Fruit fly (Drosophila melanogaster) whole organism: ENCODE measurements around the gene prg.

Experiments used
- CG8478 ChIP-seq: fragments of >200 bp; optimal IDR thresholded peaks from 2 replicates; lab custom pipeline; 2018; ENCODE audit warnings: inconsistent platforms
- Dll ChIP-seq: fragments of >200 bp; optimal IDR thresholded peaks from 2 replicates; lab custom pipeline; 2017
- EcR ChIP-seq, 2 experiments: fragments of >200 bp; optimal IDR thresholded peaks; 2 replicates each; lab custom pipeline; 2017; ENCODE audit warnings: missing biosample characterization in 2 of 2, missing genetic modification characterization in 2 of 2, missing genetic modification reagents in 2 of 2
- pan ChIP-seq: fragments of >200 bp; optimal IDR thresholded peaks from 2 replicates; lab custom pipeline; 2017
- psq ChIP-seq: fragments of >200 bp; optimal IDR thresholded peaks from 2 replicates; lab custom pipeline; 2017
- usp ChIP-seq: fragments of >200 bp; optimal IDR thresholded peaks from 2 replicates; lab custom pipeline; 2017; ENCODE audit warnings: missing biosample characterization, missing genetic modification characterization, mixed read lengths

Gene prg

DNA sequence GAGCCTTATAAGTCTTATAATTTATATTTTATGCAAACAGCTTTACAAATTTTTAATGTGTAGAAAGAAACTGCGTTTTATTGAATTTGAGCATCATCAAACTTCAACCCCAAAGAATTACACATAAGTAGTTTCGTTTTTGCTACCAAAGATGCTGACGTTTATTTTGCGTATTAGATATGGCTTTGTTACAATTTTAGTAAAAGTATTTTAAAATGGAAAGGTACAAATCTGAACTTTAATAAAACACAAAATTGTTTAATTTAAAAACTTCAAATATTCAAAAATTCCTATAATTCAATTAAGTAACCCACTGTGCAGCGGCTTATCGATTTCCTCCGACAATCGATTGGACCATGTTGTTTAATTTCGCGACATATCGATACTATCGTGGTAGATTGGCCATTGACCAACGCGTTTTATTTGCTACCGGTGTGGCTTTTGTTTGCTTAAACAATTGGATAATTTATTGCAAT is at the start of gene prg:
Gene prg (plus strand): TSS at position 382 of the 476 bp plus-strand sequence.
- TF ChIP-seq CG8478 (lab: Kevin White, UChicago) (no peak), EcR (GFP tag; optimal IDR thresholded peaks at IDR 0.05; lab: Kevin White, UChicago) (no peak), Dll (lab: Kevin White, UChicago) (no peak), usp (GFP tag; lab: Kevin White, UChicago) (no peak), psq (no peak), pan (lab: Kevin White, UChicago) (no peak)

DNA sequence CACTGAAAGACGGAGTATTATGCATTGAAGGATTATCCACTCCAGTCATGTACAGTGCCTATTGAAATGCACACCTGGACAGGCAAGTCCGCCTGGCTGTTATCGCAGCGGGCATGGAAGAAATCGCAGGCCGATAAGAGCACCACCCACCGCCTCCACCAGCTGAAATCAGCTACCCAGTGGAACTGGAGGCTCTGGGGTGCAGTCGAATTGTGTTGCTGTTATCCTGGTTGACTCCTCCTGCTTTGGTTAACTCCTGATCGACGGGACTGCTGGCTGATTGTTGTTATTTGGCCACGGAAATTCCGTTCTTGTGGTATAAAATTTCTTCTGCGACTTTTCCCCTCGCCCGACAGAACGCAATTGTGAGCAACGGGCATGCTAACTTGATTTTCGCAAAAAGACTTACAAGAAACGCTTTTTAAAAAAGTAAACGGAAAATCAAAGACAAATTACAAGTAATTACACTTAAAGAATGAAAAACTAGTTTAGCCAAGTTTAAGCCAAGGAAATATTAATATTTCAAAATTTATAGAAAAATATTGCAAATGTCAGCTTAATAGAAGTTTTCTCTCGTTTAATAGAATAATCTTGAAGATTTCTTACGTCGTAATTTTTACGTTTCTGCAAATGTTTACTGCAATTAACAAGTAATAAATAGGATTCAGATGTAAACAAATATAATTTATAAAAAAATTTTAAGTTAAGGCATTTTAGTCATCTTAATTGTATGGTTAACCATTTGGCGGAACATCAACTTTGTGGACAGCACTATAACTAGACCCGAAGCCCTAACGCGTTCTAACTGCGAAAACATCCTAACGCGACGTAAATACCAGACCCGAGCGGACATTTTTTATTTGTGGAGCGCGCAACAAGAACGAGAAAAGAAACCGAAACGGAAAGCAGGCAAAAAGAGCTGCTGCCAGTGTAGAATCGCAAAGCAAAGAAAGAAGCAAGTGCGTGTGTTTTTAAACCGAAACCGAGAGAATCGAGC is 49.1 kb upstream of the prg start, which contains the start of the genes CG13398 and Akap200:
Gene CG13398 (minus strand): TSS at position 370 of the 997 bp plus-strand sequence.
Gene Akap200 (plus strand): TSS at position 804 of the 997 bp plus-strand sequence.
- TF ChIP-seq usp (GFP tag; lab: Kevin White, UChicago) = no peak
- no peak for TF ChIP-seq EcR (GFP tag; optimal IDR thresholded peaks at IDR 0.05; lab: Kevin White, UChicago)
- TF ChIP-seq pan (lab: Kevin White, UChicago) = no peak
- TF ChIP-seq CG8478 (lab: Kevin White, UChicago) = no peak
- no peak for TF ChIP-seq Dll (lab: Kevin White, UChicago)
- no peak for TF ChIP-seq psq

DNA sequence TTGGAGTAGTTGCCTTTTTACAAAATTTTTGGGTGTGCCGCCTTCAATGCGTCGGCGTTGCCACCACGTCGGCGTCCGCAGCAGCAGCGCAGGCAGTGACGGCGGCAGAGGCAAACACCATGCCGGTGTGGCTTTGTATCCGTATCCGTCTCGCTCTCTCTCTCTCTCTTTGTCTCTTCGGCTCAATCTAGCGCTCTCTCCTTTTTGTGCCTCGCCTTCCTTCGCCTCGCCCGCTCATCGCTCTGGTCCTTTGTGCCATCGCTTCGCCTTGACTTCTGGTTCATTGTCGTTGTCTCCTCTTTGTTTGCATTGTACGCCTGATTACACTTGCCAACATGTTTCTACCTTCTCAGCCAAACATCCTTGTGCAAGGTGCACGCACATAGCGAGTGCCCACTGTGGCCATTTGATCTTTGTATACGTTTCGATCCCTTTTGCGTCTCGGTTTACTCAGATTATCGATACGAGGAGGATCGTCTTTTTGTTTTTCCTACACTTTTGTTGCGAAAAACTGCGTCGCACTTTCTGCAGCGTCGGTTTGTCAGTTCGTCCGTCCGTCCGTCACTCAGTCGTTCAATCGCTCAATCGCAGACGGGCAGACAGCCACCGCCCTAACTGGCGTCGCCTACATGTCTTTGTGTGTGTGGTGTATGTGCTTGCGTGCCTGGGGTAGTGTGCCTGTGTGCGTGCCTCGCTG is 47.8 kb upstream of the prg start:
- no peak for TF ChIP-seq psq
- no peak for TF ChIP-seq EcR (GFP tag; optimal IDR thresholded peaks at IDR 0.05; lab: Kevin White, UChicago)
- TF ChIP-seq Dll (lab: Kevin White, UChicago) = peak; percentile 53

DNA sequence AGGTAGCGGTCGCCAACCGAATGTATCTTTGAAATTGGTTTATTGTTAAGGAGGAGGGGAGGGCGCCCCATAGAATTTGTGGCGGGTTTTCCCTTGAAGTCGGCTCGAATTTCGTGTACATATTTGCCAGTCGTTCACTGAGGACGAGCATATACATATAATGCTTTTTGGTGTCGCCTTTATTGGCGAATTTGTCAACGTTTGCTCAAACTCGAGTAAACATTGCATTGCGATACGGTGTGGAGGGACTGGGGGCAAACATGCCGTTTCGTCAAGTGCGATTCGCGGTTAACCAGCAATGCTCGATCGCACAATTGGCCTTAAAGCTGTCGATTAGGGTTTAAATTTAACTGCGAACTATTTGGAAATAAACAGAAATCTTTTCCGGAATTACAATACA is 46.7 kb upstream of the prg start:
- TF ChIP-seq psq (no peak), EcR (GFP tag; optimal IDR thresholded peaks at IDR 0.05; lab: Kevin White, UChicago) (no peak), pan (lab: Kevin White, UChicago) (no peak)

DNA sequence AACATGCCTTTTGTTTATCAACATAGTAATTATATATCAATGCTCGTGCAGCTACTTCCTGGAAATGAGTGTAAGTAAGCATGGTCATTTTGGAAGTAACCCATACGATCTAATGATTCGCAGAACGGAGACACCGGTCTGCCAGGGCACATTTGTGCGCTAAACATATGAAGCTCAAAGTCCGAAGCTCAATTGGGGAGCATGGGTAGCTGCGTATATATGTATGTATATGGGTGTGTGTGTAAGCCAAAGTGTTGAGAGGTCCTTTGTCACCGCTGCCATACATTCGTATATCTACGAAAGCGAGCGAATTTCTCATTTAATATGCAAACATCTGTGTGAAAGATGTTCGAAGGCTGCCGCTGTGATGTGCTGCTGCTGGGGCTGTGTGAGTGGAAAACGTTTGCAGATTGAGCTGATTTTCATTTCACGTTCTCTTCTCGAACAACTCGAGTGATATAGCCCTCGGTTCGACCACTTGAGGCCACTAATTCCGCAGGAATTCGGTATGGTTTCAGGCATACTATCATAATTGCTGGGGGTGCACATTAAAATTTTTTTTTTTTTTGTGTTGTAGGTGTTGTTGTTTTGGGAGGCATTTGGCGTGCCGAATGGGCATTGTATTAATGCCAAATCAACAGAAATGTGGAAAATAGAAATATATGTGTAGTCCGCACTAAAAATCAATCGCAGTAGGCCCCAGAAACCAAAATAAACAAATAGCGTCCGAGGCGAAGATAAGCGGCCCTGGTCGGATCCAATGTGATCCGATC is 46.0 kb upstream of the prg start:
- TF ChIP-seq pan (lab: Kevin White, UChicago) = no peak
- no peak for TF ChIP-seq Dll (lab: Kevin White, UChicago)
- no peak for TF ChIP-seq usp (GFP tag; lab: Kevin White, UChicago)
- no peak for TF ChIP-seq psq
- TF ChIP-seq CG8478 (lab: Kevin White, UChicago) = no peak
- TF ChIP-seq EcR (GFP tag; optimal IDR thresholded peaks at IDR 0.05; lab: Kevin White, UChicago) = no peak

DNA sequence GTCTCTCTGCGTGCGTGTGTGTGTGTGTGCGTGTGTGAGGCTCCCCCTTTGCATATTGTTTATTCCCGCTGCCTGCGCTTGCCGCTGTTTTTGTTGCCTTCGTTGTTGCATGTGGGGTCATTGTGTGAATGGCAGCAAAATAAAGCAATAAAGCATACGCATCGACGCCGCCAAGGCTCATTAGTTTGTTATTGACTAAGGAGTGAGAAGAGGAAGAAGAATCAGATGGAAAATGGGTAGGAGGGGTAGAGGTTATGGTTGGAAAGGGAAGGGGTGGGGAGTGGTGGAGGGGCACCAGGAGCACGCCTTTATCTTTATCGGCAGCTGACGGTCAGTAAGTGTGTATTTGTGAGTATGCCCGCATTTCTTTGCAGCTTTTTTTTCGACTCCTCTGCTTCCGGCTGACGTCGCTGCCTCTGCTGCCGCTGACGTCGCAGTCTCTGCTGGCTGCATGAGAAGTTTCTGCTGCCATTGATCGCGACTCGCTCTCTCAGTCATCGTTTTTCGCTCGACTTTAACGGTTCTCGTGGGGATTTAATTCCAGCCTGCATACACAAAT is 44.8 kb upstream of the prg start:
- TF ChIP-seq pan (lab: Kevin White, UChicago) (no peak), EcR (GFP tag; optimal IDR thresholded peaks at IDR 0.05; lab: Kevin White, UChicago) (peak in 1 of 2 experiments; percentile 51)

DNA sequence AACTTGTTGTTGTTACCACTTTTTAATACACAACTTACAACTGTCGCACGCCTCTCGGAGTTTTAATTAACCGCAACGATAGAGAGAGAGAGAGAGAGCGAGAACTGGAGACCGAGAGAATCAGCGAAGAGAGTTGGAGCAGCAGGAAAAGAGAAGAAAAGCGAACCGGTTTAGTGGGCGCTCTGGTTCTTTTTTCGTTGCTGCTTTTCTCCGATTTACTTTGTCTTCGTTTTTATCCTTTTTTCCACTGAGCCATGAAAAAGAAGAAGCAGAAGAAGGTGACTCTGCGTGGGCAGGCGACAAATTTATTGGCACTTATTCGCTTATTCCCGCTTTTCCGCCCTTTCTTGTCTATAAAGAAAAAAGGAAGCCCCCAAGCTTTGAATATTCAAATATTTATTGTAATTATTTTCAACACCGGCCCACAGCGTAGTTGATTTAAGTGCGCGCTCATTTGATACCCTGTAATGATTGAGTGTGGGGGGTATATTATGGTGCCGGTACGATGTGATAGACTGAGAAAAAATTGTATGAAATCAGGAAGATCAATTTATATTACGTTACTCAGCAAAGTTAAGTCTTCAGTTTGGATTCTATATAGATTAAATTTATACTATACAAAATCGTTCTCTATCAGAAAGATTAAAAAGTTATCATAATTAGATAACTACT is 43.9 kb upstream of the prg start:
- TF ChIP-seq usp (GFP tag; lab: Kevin White, UChicago) = no peak
- TF ChIP-seq pan (lab: Kevin White, UChicago) = peak; percentile 58
- TF ChIP-seq Dll (lab: Kevin White, UChicago) = no peak
- TF ChIP-seq psq = no peak
- TF ChIP-seq EcR (GFP tag; optimal IDR thresholded peaks at IDR 0.05; lab: Kevin White, UChicago) = no peak
- no peak for TF ChIP-seq CG8478 (lab: Kevin White, UChicago)

DNA sequence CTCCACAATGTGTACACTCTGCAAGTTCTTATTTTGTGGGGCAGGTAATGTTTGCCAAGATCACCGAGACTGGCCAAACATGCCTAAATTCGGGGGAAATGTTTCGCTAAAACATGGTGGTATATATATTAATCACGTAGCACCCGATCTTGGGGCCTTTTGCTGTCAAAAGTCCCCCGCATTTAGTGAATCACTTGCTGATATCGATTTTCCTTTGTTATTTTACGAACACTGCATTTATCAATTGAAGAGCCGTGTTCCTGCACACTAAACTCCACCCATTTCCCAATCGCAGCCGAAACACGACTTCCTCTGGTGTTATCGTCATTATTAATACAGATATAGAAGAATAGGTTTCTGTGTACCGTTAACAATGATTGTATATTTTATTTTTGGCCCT is 42.6 kb upstream of the prg start:
- no peak for TF ChIP-seq psq
- no peak for TF ChIP-seq pan (lab: Kevin White, UChicago)
- no peak for TF ChIP-seq Dll (lab: Kevin White, UChicago)
- no peak for TF ChIP-seq usp (GFP tag; lab: Kevin White, UChicago)
- no peak for TF ChIP-seq CG8478 (lab: Kevin White, UChicago)
- no peak for TF ChIP-seq EcR (GFP tag; optimal IDR thresholded peaks at IDR 0.05; lab: Kevin White, UChicago)

DNA sequence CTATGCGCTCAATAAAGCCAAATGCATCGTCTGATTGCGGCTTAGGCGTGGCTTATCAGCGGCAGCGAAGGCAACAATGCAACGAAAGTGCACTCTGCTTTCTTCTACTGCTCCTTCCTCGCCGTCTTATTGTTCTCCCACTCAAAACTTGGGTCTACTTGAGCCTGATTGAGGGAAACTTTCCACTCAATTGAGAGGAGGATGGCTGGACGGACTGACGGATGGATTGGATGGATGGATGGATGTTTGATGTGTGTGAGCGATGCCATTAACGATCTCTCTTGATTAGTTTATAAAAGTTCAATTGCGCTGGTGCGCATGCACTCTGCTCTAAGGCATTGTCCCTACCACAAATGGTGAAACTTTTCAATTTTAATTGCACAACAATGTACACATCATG is 41.2 kb upstream of the prg start:
- TF ChIP-seq psq (no peak), CG8478 (lab: Kevin White, UChicago) (no peak), pan (lab: Kevin White, UChicago) (no peak), usp (GFP tag; lab: Kevin White, UChicago) (no peak), Dll (lab: Kevin White, UChicago) (no peak), EcR (GFP tag; optimal IDR thresholded peaks at IDR 0.05; lab: Kevin White, UChicago) (no peak)

DNA sequence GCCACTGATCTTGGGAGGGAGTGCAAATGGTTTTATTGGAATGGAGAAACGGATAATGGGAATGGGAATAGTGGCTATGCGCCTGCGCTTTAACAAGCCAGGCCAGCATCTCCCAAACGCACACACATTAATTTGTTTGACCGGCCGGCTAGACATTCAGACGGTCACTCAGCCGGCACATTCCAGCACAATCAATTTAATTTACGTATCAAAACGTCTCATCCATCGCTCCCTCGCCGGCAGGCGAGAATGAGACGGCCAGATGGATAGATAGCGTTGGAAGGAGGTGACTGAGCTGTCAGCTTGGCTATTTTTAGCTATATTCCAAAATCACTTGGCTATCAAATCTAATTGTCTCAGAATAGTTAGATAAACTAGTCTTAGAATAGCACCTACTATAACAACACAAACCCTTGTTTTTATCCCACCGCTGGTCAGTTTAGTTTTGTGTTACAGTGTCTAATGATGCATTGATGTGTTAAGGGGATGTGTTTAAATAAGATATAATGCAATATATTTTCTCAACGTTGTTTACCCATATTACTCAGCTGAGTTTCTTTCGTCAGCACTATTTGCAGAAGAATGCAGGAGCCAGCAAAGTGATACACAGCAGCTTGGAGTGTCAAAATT is 40.7 kb upstream of the prg start:
- TF ChIP-seq EcR (GFP tag; optimal IDR thresholded peaks at IDR 0.05; lab: Kevin White, UChicago) = no peak
